Fruit fly (Drosophila melanogaster) whole organism, embryonic: ENCODE measurements around the gene SelG.
A peak's percentile ranks its signal among the peaks of the same experiment; 100 is the strongest.

Source experiments
- Adf1 ChIP-seq: fragments of 200-800 bp; sonication (Bioruptor generic); IDR thresholded peaks from 2 replicates; pipeline ENCODE4 v1.3.6; 2022; ENCODE audit warnings: missing biosample characterization, missing genetic modification characterization
- Asciz ChIP-seq: fragments of 200-800 bp; sonication (Bioruptor generic); optimal IDR thresholded peaks from 2 replicates; lab custom pipeline; 2017; ENCODE audit warnings: missing biosample characterization, mild to moderate bottlenecking, missing genetic modification characterization, missing genetic modification reagents
- CG10959 ChIP-seq: fragments of 200-800 bp; sonication (Bioruptor generic); IDR thresholded peaks from 2 replicates; pipeline ENCODE4 v1.3.6; 2022; ENCODE audit warnings: missing biosample characterization, missing genetic modification characterization
- CG12299 ChIP-seq: fragments of 200-800 bp; sonication (Bioruptor generic); optimal IDR thresholded peaks from 2 replicates; lab custom pipeline; 2018; ENCODE audit warnings: missing biosample characterization, mild to moderate bottlenecking, missing genetic modification characterization
- CG1233 ChIP-seq: fragments of 200-800 bp; sonication (Bioruptor generic); optimal IDR thresholded peaks from 4 replicates; lab custom pipeline; 2018; ENCODE audit warnings: missing biosample characterization, mild to moderate bottlenecking, missing genetic modification characterization
- CG14710 ChIP-seq: fragments of 200-800 bp; sonication (Bioruptor generic); optimal IDR thresholded peaks from 3 replicates; lab custom pipeline; 2019; ENCODE audit warnings: missing biosample characterization, mild to moderate bottlenecking, missing genetic modification characterization, moderate library complexity
- CG16815 ChIP-seq: fragments of 200-800 bp; sonication (Bioruptor generic); optimal IDR thresholded peaks from 3 replicates; lab custom pipeline; 2017; ENCODE audit warnings: missing biosample characterization, mild to moderate bottlenecking, missing genetic modification characterization
- CG2129 ChIP-seq: fragments of 200-800 bp; sonication (Bioruptor generic); IDR thresholded peaks from 2 replicates; pipeline ENCODE4 v1.3.6; 2022; ENCODE audit warnings: missing biosample characterization, missing genetic modification characterization; ENCODE audit not compliant: partially characterized antibody
- CG2202 ChIP-seq: fragments of 200-800 bp; sonication (Bioruptor generic); optimal IDR thresholded peaks from 2 replicates; lab custom pipeline; 2018; ENCODE audit warnings: missing biosample characterization, mild to moderate bottlenecking, missing genetic modification characterization
- CG2678 ChIP-seq: fragments of 200-800 bp; sonication (Bioruptor generic); optimal IDR thresholded peaks from 3 replicates; lab custom pipeline; 2019; ENCODE audit warnings: missing biosample characterization, mild to moderate bottlenecking, missing genetic modification characterization, moderate library complexity
- CG30431 ChIP-seq: fragments of 200-800 bp; sonication (Bioruptor generic); optimal IDR thresholded peaks from 2 replicates; lab custom pipeline; 2017; ENCODE audit warnings: missing biosample characterization, missing genetic modification characterization
- CG33213 ChIP-seq: fragments of 200-800 bp; sonication (Bioruptor generic); optimal IDR thresholded peaks from 3 replicates; lab custom pipeline; 2016; ENCODE audit warnings: missing biosample characterization, missing genetic modification characterization
- CG42726 ChIP-seq: fragments of 200-800 bp; sonication (Bioruptor generic); IDR thresholded peaks from 2 replicates; pipeline ENCODE4 v1.3.6; 2022; ENCODE audit warnings: missing biosample characterization, missing genetic modification characterization; ENCODE audit not compliant: partially characterized antibody
- CG4282 ChIP-seq: fragments of 200-800 bp; sonication (Bioruptor generic); optimal IDR thresholded peaks from 2 replicates; lab custom pipeline; 2016; ENCODE audit warnings: missing biosample characterization, missing genetic modification characterization
- CG4854 ChIP-seq: fragments of 200-800 bp; sonication (Bioruptor generic); optimal IDR thresholded peaks from 2 replicates; lab custom pipeline; 2016; ENCODE audit warnings: missing biosample characterization, missing genetic modification characterization, inconsistent platforms
- CG5245 ChIP-seq: fragments of 200-800 bp; sonication (Bioruptor generic); optimal IDR thresholded peaks from 3 replicates; lab custom pipeline; 2016; ENCODE audit warnings: missing biosample characterization, missing genetic modification characterization
- CG6254 ChIP-seq: fragments of 200-800 bp; sonication (Bioruptor generic); optimal IDR thresholded peaks from 3 replicates; lab custom pipeline; 2017; ENCODE audit warnings: mild to moderate bottlenecking, missing biosample characterization, missing genetic modification reagents, missing genetic modification characterization
- CG7357 ChIP-seq: fragments of 200-800 bp; sonication (Bioruptor generic); IDR thresholded peaks from 3 replicates; pipeline ENCODE4 v1.3.6; 2022; ENCODE audit warnings: missing biosample characterization, missing genetic modification characterization
- CG7556 ChIP-seq: fragments of 200-800 bp; sonication (Bioruptor generic); optimal IDR thresholded peaks from 2 replicates; lab custom pipeline; 2017; ENCODE audit warnings: missing biosample characterization, mild to moderate bottlenecking, missing genetic modification characterization
- CG8089 ChIP-seq: fragments of 200-800 bp; sonication (Bioruptor generic); optimal IDR thresholded peaks from 3 replicates; lab custom pipeline; 2016; ENCODE audit warnings: missing biosample characterization, missing genetic modification characterization
- CG8924 ChIP-seq: fragments of 200-800 bp; optimal IDR thresholded peaks from 3 replicates; lab custom pipeline; 2019; ENCODE audit warnings: missing biosample characterization, mild to moderate bottlenecking, missing genetic modification characterization, moderate library complexity
- Chrac-16 ChIP-seq: fragments of 200-800 bp; sonication (Bioruptor generic); optimal IDR thresholded peaks from 3 replicates; lab custom pipeline; 2016; ENCODE audit warnings: missing biosample characterization, missing genetic modification characterization
- Deaf1 ChIP-seq: fragments of 200-800 bp; optimal IDR thresholded peaks from 3 replicates; lab custom pipeline; 2019; ENCODE audit warnings: missing biosample characterization, mild to moderate bottlenecking, missing genetic modification characterization, moderate library complexity
- Dfd ChIP-seq, 2 experiments: fragments of >200 bp; optimal IDR thresholded peaks; 2 replicates each; lab custom pipeline; 2017; ENCODE audit warnings: missing biosample characterization in 2 of 2, missing genetic modification characterization in 2 of 2
- Ets97D ChIP-seq: fragments of 200-800 bp; sonication (Bioruptor generic); optimal IDR thresholded peaks from 3 replicates; lab custom pipeline; 2016; ENCODE audit warnings: missing biosample characterization, missing genetic modification characterization
- H2.0 ChIP-seq: fragments of 200-800 bp; sonication (Bioruptor generic); IDR thresholded peaks from 2 replicates; pipeline ENCODE4 v1.3.6; 2022; ENCODE audit warnings: missing biosample characterization, missing genetic modification characterization
- HLH3B ChIP-seq: fragments of 200-800 bp; sonication (Bioruptor generic); IDR thresholded peaks from 2 replicates; pipeline ENCODE4 v1.3.6; 2022; ENCODE audit warnings: missing biosample characterization, missing genetic modification characterization
- HmgD ChIP-seq: fragments of 200-800 bp; sonication (Bioruptor generic); optimal IDR thresholded peaks from 3 replicates; lab custom pipeline; 2016; ENCODE audit warnings: missing biosample characterization, missing genetic modification characterization
- Hr51 ChIP-seq, 2 experiments: fragments of 200-800 bp; sonication (Bioruptor generic); optimal IDR thresholded peaks; 2 replicates in 1 of 2; 3 replicates in 1 of 2; lab custom pipeline; 2016 to 2018; ENCODE audit warnings: missing biosample characterization in 2 of 2, missing genetic modification characterization in 2 of 2, mild to moderate bottlenecking in 1 of 2, moderate library complexity in 1 of 2
- MBD-R2 ChIP-seq: fragments of 200-800 bp; sonication (Bioruptor generic); IDR thresholded peaks from 2 replicates; pipeline ENCODE4 v1.3.6; 2022; ENCODE audit warnings: missing biosample characterization, missing genetic modification characterization
- Mad ChIP-seq: fragments of 200-800 bp; sonication (Bioruptor generic); optimal IDR thresholded peaks from 2 replicates; lab custom pipeline; 2016; ENCODE audit warnings: missing biosample characterization, missing genetic modification characterization
- Max ChIP-seq: fragments of 200-800 bp; sonication (Bioruptor generic); optimal IDR thresholded peaks from 2 replicates; lab custom pipeline; 2016; ENCODE audit warnings: missing biosample characterization, mild to moderate bottlenecking, missing genetic modification characterization
- Meics ChIP-seq: fragments of 200-800 bp; sonication (Bioruptor generic); optimal IDR thresholded peaks from 2 replicates; lab custom pipeline; 2017; ENCODE audit warnings: missing biosample characterization, mild to moderate bottlenecking, missing genetic modification characterization
- Rx ChIP-seq: fragments of 200-800 bp; sonication (Bioruptor generic); IDR thresholded peaks from 2 replicates; pipeline ENCODE4 v1.3.6; 2022; ENCODE audit warnings: missing biosample characterization, missing genetic modification characterization
- bsh ChIP-seq, 2 experiments: fragments of 200-800 bp; sonication (Bioruptor generic); optimal IDR thresholded peaks; 2 replicates each; lab custom pipeline; 2017 to 2018; ENCODE audit warnings: mild to moderate bottlenecking in 2 of 2, missing biosample characterization in 2 of 2, missing genetic modification characterization in 2 of 2, moderate library complexity in 1 of 2
- btn ChIP-seq: fragments of 200-800 bp; sonication (Bioruptor generic); optimal IDR thresholded peaks from 2 replicates; lab custom pipeline; 2016; ENCODE audit warnings: missing biosample characterization, missing genetic modification characterization
- cas ChIP-seq: fragments of 200-800 bp; sonication (Bioruptor generic); IDR thresholded peaks from 2 replicates; pipeline ENCODE4 v1.3.6; 2022; ENCODE audit warnings: missing biosample characterization, missing genetic modification characterization
- ci ChIP-seq: fragments of 200-800 bp; sonication (Bioruptor generic); IDR thresholded peaks from 3 replicates; pipeline ENCODE4 v1.3.6; 2022; ENCODE audit warnings: missing biosample characterization, missing genetic modification characterization
- danr ChIP-seq: fragments of 200-800 bp; sonication (Bioruptor generic); IDR thresholded peaks from 2 replicates; pipeline ENCODE4 v1.3.6; 2022; ENCODE audit warnings: missing biosample characterization, missing genetic modification characterization
- grn ChIP-seq: fragments of 200-800 bp; sonication (Bioruptor generic); optimal IDR thresholded peaks from 3 replicates; lab custom pipeline; 2017; ENCODE audit warnings: missing biosample characterization, missing genetic modification characterization
- luna ChIP-seq: fragments of 200-800 bp; sonication (Bioruptor generic); optimal IDR thresholded peaks from 2 replicates; lab custom pipeline; 2016; ENCODE audit warnings: missing biosample characterization, missing genetic modification characterization
- nau ChIP-seq: fragments of 200-800 bp; sonication (Bioruptor generic); optimal IDR thresholded peaks from 3 replicates; lab custom pipeline; 2017; ENCODE audit warnings: missing biosample characterization, mild to moderate bottlenecking, missing genetic modification characterization, missing genetic modification reagents
- oc ChIP-seq: fragments of 200-800 bp; sonication (Bioruptor generic); optimal IDR thresholded peaks from 2 replicates; lab custom pipeline; 2018; ENCODE audit warnings: missing biosample characterization, mild to moderate bottlenecking, missing genetic modification characterization, moderate library complexity
- psq ChIP-seq: fragments of 200-800 bp; sonication (Bioruptor generic); optimal IDR thresholded peaks from 2 replicates; lab custom pipeline; 2017; ENCODE audit warnings: missing biosample characterization, missing genetic modification characterization
- repo ChIP-seq: fragments of 200-800 bp; sonication (Bioruptor generic); optimal IDR thresholded peaks from 2 replicates; lab custom pipeline; 2016; ENCODE audit warnings: missing biosample characterization, missing genetic modification characterization
- sob ChIP-seq: fragments of 200-800 bp; sonication (Bioruptor generic); IDR thresholded peaks from 2 replicates; pipeline ENCODE4 v1.3.6; 2022; ENCODE audit warnings: missing biosample characterization, missing genetic modification characterization
- tio ChIP-seq: fragments of 200-800 bp; sonication (Bioruptor generic); optimal IDR thresholded peaks from 2 replicates; lab custom pipeline; 2017; ENCODE audit warnings: missing biosample characterization, missing genetic modification characterization, inconsistent platforms
- unpg ChIP-seq: fragments of 200-800 bp; sonication (Bioruptor generic); optimal IDR thresholded peaks from 3 replicates; lab custom pipeline; 2018; ENCODE audit warnings: missing biosample characterization, mild to moderate bottlenecking, missing genetic modification characterization, moderate library complexity

Gene SelG

dm6 chrX:11857522-11858438 is 29.3 kb upstream of the SelG start (continued):
- TF ChIP-seq Meics (peak; percentile 51), ci (peak; percentile 97), CG33213 (GFP tag; lab: Kevin White, UChicago) (peak; percentile 21), cas (GFP tag; lab: Robert Waterston, UW) (0 out of 2 replicates have a peak, but pooled peaks have one; percentile 59), Max (GFP tag; lab: Kevin White, UChicago) (peak; percentile 41), Asciz (GFP tag; lab: Kevin White, UChicago) (peak; percentile 69), Adf1 (GFP tag; lab: Robert Waterston, UW) (no peak), grn (GFP tag; lab: Kevin White, UChicago) (peak; percentile 22), CG8924 (tag; lab: Kevin White, UChicago) (peak; percentile 74), CG7556 (GFP tag; lab: Kevin White, UChicago) (peak; percentile 58), CG5245 (GFP tag; lab: Kevin White, UChicago) (peak; percentile 65), oc (tag; lab: Kevin White, UChicago) (peak; percentile 66), CG4854 (GFP tag; lab: Kevin White, UChicago) (peak; percentile 11), tio (peak; percentile 18), CG12299 (tag; lab: Kevin White, UChicago) (no peak), Rx (GFP tag; lab: Robert Waterston, UW) (peak; percentile 75; the same call in 1 of the 2 replicates), Ets97D (GFP tag; lab: Kevin White, UChicago) (peak; percentile 52), Hr51 (GFP tag; optimal IDR thresholded peaks at IDR 0.05; lab: Kevin White, UChicago) (peak in 1 of 2 experiments; percentile 81), CG30431 (GFP tag; lab: Kevin White, UChicago) (peak; percentile 51), CG10959 (GFP tag; lab: Robert Waterston, UW) (peak; percentile 54; the same call in 1 of the 2 replicates), MBD-R2 (GFP tag; lab: Robert Waterston, UW) (no peak), Deaf1 (tag; lab: Kevin White, UChicago) (no peak), CG7357 (GFP tag; lab: Robert Waterston, UW) (peak; percentile 57; the same call in 1 of the 3 replicates), CG42726 (GFP tag; lab: Robert Waterston, UW) (no peak), HmgD (GFP tag; lab: Kevin White, UChicago) (no peak), psq (no peak), CG1233 (GFP tag; lab: Kevin White, UChicago) (peak; percentile 89), luna (GFP tag; lab: Kevin White, UChicago) (peak; percentile 25), CG16815 (GFP tag; lab: Kevin White, UChicago) (peak; percentile 44), CG6254 (GFP tag; lab: Kevin White, UChicago) (peak; percentile 36), CG2202 (peak; percentile 73), Chrac-16 (GFP tag; lab: Kevin White, UChicago) (peak; percentile 54), CG2129 (no peak), bsh (GFP tag; optimal IDR thresholded peaks at IDR 0.05; lab: Kevin White, UChicago) (peak; percentile 66 to 85), sob (GFP tag; lab: Robert Waterston, UW) (peak; percentile 81), Mad (GFP tag; lab: Kevin White, UChicago) (peak; percentile 47), CG2678 (tag; lab: Kevin White, UChicago) (peak; percentile 86), repo (GFP tag; lab: Kevin White, UChicago) (no peak), CG8089 (GFP tag; lab: Kevin White, UChicago) (peak; percentile 26), nau (GFP tag; lab: Kevin White, UChicago) (no peak), unpg (GFP tag; lab: Kevin White, UChicago) (peak; percentile 82), H2.0 (GFP tag; lab: Robert Waterston, UW) (peak; percentile 69), danr (GFP tag; lab: Robert Waterston, UW) (peak; percentile 75), btn (GFP tag; lab: Kevin White, UChicago) (no peak), CG14710 (tag; lab: Kevin White, UChicago) (peak; percentile 65), CG4282 (GFP tag; lab: Kevin White, UChicago) (no peak), HLH3B (peak; percentile 61; the same call in 1 of the 2 replicates), Dfd (GFP tag; optimal IDR thresholded peaks at IDR 0.05; lab: Kevin White, UChicago) (no peak)
